Worm (Caenorhabditis elegans) whole organism, early embryonic: ENCODE results near the gene C09F12.3.

Experiments used
- B0310.2 ChIP-seq: sonication (generic microtip); optimal IDR thresholded peaks from 2 replicates; lab custom pipeline; 2016; ENCODE audit warnings: mild to moderate bottlenecking, missing genetic modification characterization, missing compliant biosample characterization
- F13C5.2 ChIP-seq: sonication (generic microtip); optimal IDR thresholded peaks from 2 replicates; lab custom pipeline; 2017; ENCODE audit warnings: mild to moderate bottlenecking, missing genetic modification characterization, inconsistent platforms, missing compliant biosample characterization
- aly-1 ChIP-seq: sonication (generic microtip); optimal IDR thresholded peaks from 2 replicates; lab custom pipeline; 2016; ENCODE audit warnings: missing genetic modification characterization, missing compliant biosample characterization
- ama-1 ChIP-seq: fragments of 150-350 bp; optimal IDR thresholded peaks from 2 replicates; lab custom pipeline; 2014
- flt-1 ChIP-seq: fragments of 200-800 bp; sonication (Bioruptor generic); IDR thresholded peaks from 2 replicates; pipeline ENCODE4 v1.3.6; 2022; ENCODE audit warnings: missing genetic modification characterization, missing compliant biosample characterization
- hmbx-1 ChIP-seq: sonication (generic microtip); optimal IDR thresholded peaks from 2 replicates; lab custom pipeline; 2016; ENCODE audit warnings: mild to moderate bottlenecking, missing genetic modification characterization, missing compliant biosample characterization
- pes-1 ChIP-seq: fragments of 200-800 bp; sonication (Bioruptor generic); IDR thresholded peaks from 2 replicates; pipeline ENCODE4 v1.3.6; 2022; ENCODE audit warnings: missing genetic modification reagents, missing genetic modification characterization, missing compliant biosample characterization
- sea-1 ChIP-seq: fragments of 200-800 bp; sonication (Bioruptor generic); conservative IDR thresholded peaks from 2 replicates; pipeline ENCODE4 v1.3.6; 2022; ENCODE audit warnings: missing genetic modification characterization, missing compliant biosample characterization
- tra-4 ChIP-seq: sonication (generic microtip); optimal IDR thresholded peaks from 2 replicates; lab custom pipeline; 2017; ENCODE audit warnings: missing genetic modification characterization, missing compliant biosample characterization

- TF ChIP-seq tra-4 (tag; lab: Kevin White, UChicago), result no peak
- TF ChIP-seq ama-1 (lab: Kevin White, UChicago), result no peak
- no peak for TF ChIP-seq hmbx-1
- TF ChIP-seq pes-1, result no peak
- TF ChIP-seq sea-1 (GFP tag; lab: Robert Waterston, UW), result no peak
- no peak for TF ChIP-seq flt-1
- TF ChIP-seq B0310.2, result no peak
- no peak for TF ChIP-seq F13C5.2 (tag; lab: Kevin White, UChicago)
- TF ChIP-seq aly-1 (tag; lab: Kevin White, UChicago), result no peak
Observed at ce11 chrX:11085162-11085561, 42.5 kb upstream of the C09F12.3 start, which contains the start of gene W04G3.7.
